Worm (Caenorhabditis elegans) whole organism, L2 larva: Measurements from ENCODE around the gene T19C3.7.

ENCODE experiments used
- Y55F3AM.14 ChIP-seq: fragments of 200-800 bp; sonication (Bioruptor generic); optimal IDR thresholded peaks from 2 replicates; lab custom pipeline; 2018; ENCODE audit warnings: mild to moderate bottlenecking, missing genetic modification characterization, missing compliant biosample characterization
- ZK546.5 ChIP-seq: sonication (generic microtip); optimal IDR thresholded peaks from 2 replicates; lab custom pipeline; 2017; ENCODE audit warnings: missing biosample characterization, missing genetic modification characterization
- ama-1 ChIP-seq: fragments of 150-350 bp; optimal IDR thresholded peaks from 2 replicates; lab custom pipeline; 2018; ENCODE audit warnings: inconsistent platforms
- crh-2 ChIP-seq: sonication (generic microtip); optimal IDR thresholded peaks from 2 replicates; lab custom pipeline; 2017; ENCODE audit warnings: missing biosample characterization, missing genetic modification characterization
- egl-27 ChIP-seq: sonication (generic microtip); optimal IDR thresholded peaks from 3 replicates; lab custom pipeline; 2017; ENCODE audit warnings: missing biosample characterization, missing genetic modification reagents, missing genetic modification characterization
- lin-13 ChIP-seq: fragments of 150-350 bp; optimal IDR thresholded peaks from 2 replicates; lab custom pipeline; 2014; ENCODE audit warnings: missing biosample characterization, missing genetic modification reagents, missing genetic modification characterization
- mdl-1 ChIP-seq, 2 experiments: fragments of 150-350 bp in 1 of 2; sonication (generic microtip) in 1 of 2; optimal IDR thresholded peaks; 2 replicates each; lab custom pipeline; 2017; ENCODE audit warnings: missing biosample characterization in 2 of 2, missing genetic modification characterization in 2 of 2
- nhr-11 ChIP-seq: fragments of 150-350 bp; optimal IDR thresholded peaks from 2 replicates; lab custom pipeline; 2014; ENCODE audit warnings: missing biosample characterization, missing genetic modification characterization
- nhr-12 ChIP-seq: fragments of 150-350 bp; optimal IDR thresholded peaks from 2 replicates; lab custom pipeline; 2014; ENCODE audit warnings: missing biosample characterization, missing genetic modification characterization
- nhr-21 ChIP-seq: fragments of 150-350 bp; optimal IDR thresholded peaks from 2 replicates; lab custom pipeline; 2014; ENCODE audit warnings: missing biosample characterization, missing genetic modification characterization
- snpc-4 ChIP-seq: fragments of 150-350 bp; optimal IDR thresholded peaks from 2 replicates; lab custom pipeline; 2014; ENCODE audit warnings: missing biosample characterization, missing genetic modification characterization
- unc-39 ChIP-seq: fragments of 150-350 bp; optimal IDR thresholded peaks from 2 replicates; lab custom pipeline; 2014; ENCODE audit warnings: missing biosample characterization, missing genetic modification characterization
- zag-1 ChIP-seq: fragments of 150-350 bp; optimal IDR thresholded peaks from 2 replicates; lab custom pipeline; 2014; ENCODE audit warnings: missing biosample characterization, missing genetic modification characterization
- ztf-11 ChIP-seq: sonication (generic microtip); optimal IDR thresholded peaks from 2 replicates; lab custom pipeline; 2017; ENCODE audit warnings: missing biosample characterization, missing genetic modification characterization

DNA sequence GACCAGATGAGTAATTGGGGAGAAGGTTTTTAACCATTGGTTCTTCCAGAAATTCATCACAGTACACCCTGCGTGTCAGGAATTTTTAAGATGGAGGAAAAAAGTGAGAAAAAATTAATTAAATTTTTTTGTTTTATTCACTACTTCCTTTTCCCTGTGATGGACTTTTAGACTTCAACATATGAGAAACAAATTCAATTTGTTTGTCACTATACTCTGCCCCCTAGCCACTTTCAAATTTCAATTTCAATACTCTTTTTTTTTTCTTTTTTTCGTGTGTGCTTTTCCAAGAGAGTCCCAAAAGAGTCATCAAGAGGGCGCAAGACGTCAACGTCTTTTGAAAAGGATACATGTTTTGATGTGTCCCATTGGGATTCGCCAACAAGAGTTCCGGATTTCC lies 23.2 kb downstream of the T19C3.7 start:
- TF ChIP-seq snpc-4 (no peak), zag-1 (no peak), ama-1 (lab: Kevin White, UChicago) (no peak), nhr-11 (tag; lab: Kevin White, UChicago) (no peak), egl-27 (no peak), ztf-11 (tag; lab: Kevin White, UChicago) (no peak), lin-13 (no peak), unc-39 (tag; lab: Kevin White, UChicago) (no peak), nhr-12 (tag; lab: Kevin White, UChicago) (no peak), ZK546.5 (tag; lab: Kevin White, UChicago) (no peak), mdl-1 (tag; optimal IDR thresholded peaks at IDR 0.05; lab: Kevin White, UChicago) (no peak), crh-2 (tag; lab: Kevin White, UChicago) (peak; percentile 4), Y55F3AM.14 (GFP tag; lab: Kevin White, UChicago) (no peak), nhr-21 (no peak)
